Fruit fly (Drosophila melanogaster): ENCODE results near the gene CG17712.

CG17712 gene

dm6 chr2L:1708110-1708509 lies 43.8 kb downstream of the CG17712 start:
- TF ChIP-seq cic (GFP tag; optimal IDR thresholded peaks at IDR 0.05) (peak; percentile 62), CG33017 (tag; optimal IDR thresholded peaks at IDR 0.05) (no peak)

dm6 chr2L:1706961-1707360 lies 45.0 kb downstream of the CG17712 start:
- TF ChIP-seq bab1 (GFP tag; optimal IDR thresholded peaks at IDR 0.05) (no peak), cic (GFP tag; optimal IDR thresholded peaks at IDR 0.05) (no peak), CG1620 (GFP tag; optimal IDR thresholded peaks at IDR 0.05) (no peak), toe (GFP tag; optimal IDR thresholded peaks at IDR 0.05) (no peak), cnc (optimal IDR thresholded peaks at IDR 0.05) (no peak), Crg-1 (GFP tag; optimal IDR thresholded peaks at IDR 0.05) (no peak), kay (GFP tag; ENCODE audit: borderline replicate concordance) (no peak), CG33017 (tag; optimal IDR thresholded peaks at IDR 0.05) (no peak), pad (GFP tag; optimal IDR thresholded peaks at IDR 0.05) (no peak), Hr96 (GFP tag; optimal IDR thresholded peaks at IDR 0.05) (no peak), CG7101 (tag; optimal IDR thresholded peaks at IDR 0.05) (no peak), CG5204 (GFP tag; optimal IDR thresholded peaks at IDR 0.05) (no peak), tj (GFP tag; optimal IDR thresholded peaks at IDR 0.05) (no peak), Clk (GFP tag; optimal IDR thresholded peaks at IDR 0.05) (no peak), CG12768 (GFP tag; optimal IDR thresholded peaks at IDR 0.05) (no peak), Mnt (GFP tag; optimal IDR thresholded peaks at IDR 0.05) (no peak), CG11617 (GFP tag; optimal IDR thresholded peaks at IDR 0.05) (no peak), ovo (GFP tag; optimal IDR thresholded peaks at IDR 0.05) (no peak)

dm6 chr2L:1704746-1705145 lies 47.2 kb downstream of the CG17712 start, which contains the start of gene cpb:
TSS of gene cpb (plus strand) at chr2L:1704902.
- TF ChIP-seq ovo (GFP tag; optimal IDR thresholded peaks at IDR 0.05) (no peak), CG1620 (GFP tag; optimal IDR thresholded peaks at IDR 0.05) (no peak), bab1 (GFP tag; optimal IDR thresholded peaks at IDR 0.05) (no peak), Crg-1 (GFP tag; optimal IDR thresholded peaks at IDR 0.05) (no peak), Hr96 (GFP tag; optimal IDR thresholded peaks at IDR 0.05) (no peak), Clk (GFP tag; optimal IDR thresholded peaks at IDR 0.05) (no peak), Mnt (GFP tag; optimal IDR thresholded peaks at IDR 0.05) (no peak), CG11617 (GFP tag; optimal IDR thresholded peaks at IDR 0.05) (no peak), CG5204 (GFP tag; optimal IDR thresholded peaks at IDR 0.05) (no peak), tj (GFP tag; optimal IDR thresholded peaks at IDR 0.05) (no peak)

All from whole organism, adult.